Worm (Caenorhabditis elegans) whole organism, late embryonic: ENCODE results near the gene C06G3.3.

Source experiments
- nfya-1 ChIP-seq: sonication (generic microtip); optimal IDR thresholded peaks from 2 replicates; lab custom pipeline; 2017; ENCODE audit warnings: missing genetic modification characterization, mild to moderate bottlenecking, missing compliant biosample characterization, antibody characterized with exemption, moderate library complexity
- nhr-11 ChIP-seq: fragments of 150-350 bp; optimal IDR thresholded peaks from 2 replicates; lab custom pipeline; 2014; ENCODE audit warnings: missing biosample characterization, missing genetic modification characterization
- rnt-1 ChIP-seq: sonication (generic microtip); optimal IDR thresholded peaks from 2 replicates; lab custom pipeline; 2016; ENCODE audit warnings: missing genetic modification characterization, missing compliant biosample characterization
- sox-4 ChIP-seq: sonication (generic microtip); optimal IDR thresholded peaks from 2 replicates; lab custom pipeline; 2017; ENCODE audit warnings: mild to moderate bottlenecking, missing genetic modification characterization, inconsistent platforms, missing compliant biosample characterization
- unc-3 ChIP-seq, 2 experiments: fragments of 200-800 bp in 1 of 2; sonication (Bioruptor generic) in 1 of 2; sonication (generic microtip) in 1 of 2; conservative IDR thresholded peaks in 1 of 2; optimal IDR thresholded peaks in 1 of 2; 2 replicates each; pipeline versions ENCODE4 v1.3.6 to Lab custom; 2016 to 2022; ENCODE audit warnings: missing compliant biosample characterization in 2 of 2, missing genetic modification characterization in 2 of 2, missing genetic modification reagents in 1 of 2

DNA sequence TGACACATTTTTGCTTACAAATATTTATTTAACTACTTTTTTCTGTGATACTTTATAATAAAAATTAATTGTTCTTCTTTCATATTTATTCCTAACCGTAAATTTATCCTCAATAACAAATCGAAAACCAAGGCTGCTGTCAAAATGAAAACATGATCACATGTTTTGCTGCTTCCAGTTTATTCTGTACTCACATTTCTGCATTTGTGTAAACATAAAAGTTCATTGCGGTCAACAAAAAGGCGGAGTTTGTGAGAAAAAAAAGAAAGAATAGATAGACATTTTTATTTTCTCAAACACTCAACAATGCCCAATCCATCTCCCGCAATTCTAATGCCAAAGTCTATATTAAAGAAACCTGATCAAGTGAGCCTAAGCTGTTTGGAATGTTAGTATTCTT lies at the start of gene C06G3.3:
- TF ChIP-seq nhr-11 (tag; lab: Kevin White, UChicago): no peak
- no peak for TF ChIP-seq sox-4 (tag; lab: Kevin White, UChicago)
- TF ChIP-seq rnt-1 (tag; lab: Kevin White, UChicago): no peak
- no peak for TF ChIP-seq unc-3 (GFP tag; conservative IDR thresholded peaks at IDR 0.05; lab: Robert Waterston, UW)
- no peak for TF ChIP-seq unc-3 (tag; optimal IDR thresholded peaks at IDR 0.05; lab: Kevin White, UChicago)
- TF ChIP-seq nfya-1: no peak
